Fruit fly (Drosophila melanogaster): Measurements from ENCODE around the gene CG14321.

dm6 chr3R:17781371-17781770 is 48.0 kb downstream of the CG14321 start:
- TF ChIP-seq dmrt99B (tag; optimal IDR thresholded peaks at IDR 0.05) (peak; percentile 87), sens-2 (GFP tag; IDR thresholded peaks at IDR 0.05) (peak; percentile 63), CG16815 (GFP tag; optimal IDR thresholded peaks at IDR 0.05) (no peak), Sox102F (GFP tag; optimal IDR thresholded peaks at IDR 0.05) (peak; percentile 83), gfzf (GFP tag; optimal IDR thresholded peaks at IDR 0.05) (no peak), CG7745 (tag; optimal IDR thresholded peaks at IDR 0.05) (no peak), br (optimal IDR thresholded peaks at IDR 0.05) (no peak), nom (GFP tag; optimal IDR thresholded peaks at IDR 0.05) (no peak), CG2202 (tag; optimal IDR thresholded peaks at IDR 0.05) (no peak), kni (GFP tag; optimal IDR thresholded peaks at IDR 0.05) (peak; percentile 35), hkb (optimal IDR thresholded peaks at IDR 0.05) (no peak), hkb (GFP tag; IDR thresholded peaks at IDR 0.05) (peak; percentile 87), CG17328 (GFP tag; IDR thresholded peaks at IDR 0.05) (peak; percentile 72), CG6683 (GFP tag; optimal IDR thresholded peaks at IDR 0.05) (peak; percentile 57), unc-4 (GFP tag; IDR thresholded peaks at IDR 0.05; ENCODE audit: partially characterized antibody) (no peak)
